Fruit fly (Drosophila melanogaster) whole organism, larva: ENCODE data around the gene CG46399.

ENCODE experiments used
- noc ChIP-seq: fragments of 200-800 bp; sonication (Bioruptor generic); optimal IDR thresholded peaks from 3 replicates; lab custom pipeline; 2019; ENCODE audit warnings: missing biosample characterization, mild to moderate bottlenecking, missing genetic modification characterization, moderate library complexity

Gene CG46399

DNA sequence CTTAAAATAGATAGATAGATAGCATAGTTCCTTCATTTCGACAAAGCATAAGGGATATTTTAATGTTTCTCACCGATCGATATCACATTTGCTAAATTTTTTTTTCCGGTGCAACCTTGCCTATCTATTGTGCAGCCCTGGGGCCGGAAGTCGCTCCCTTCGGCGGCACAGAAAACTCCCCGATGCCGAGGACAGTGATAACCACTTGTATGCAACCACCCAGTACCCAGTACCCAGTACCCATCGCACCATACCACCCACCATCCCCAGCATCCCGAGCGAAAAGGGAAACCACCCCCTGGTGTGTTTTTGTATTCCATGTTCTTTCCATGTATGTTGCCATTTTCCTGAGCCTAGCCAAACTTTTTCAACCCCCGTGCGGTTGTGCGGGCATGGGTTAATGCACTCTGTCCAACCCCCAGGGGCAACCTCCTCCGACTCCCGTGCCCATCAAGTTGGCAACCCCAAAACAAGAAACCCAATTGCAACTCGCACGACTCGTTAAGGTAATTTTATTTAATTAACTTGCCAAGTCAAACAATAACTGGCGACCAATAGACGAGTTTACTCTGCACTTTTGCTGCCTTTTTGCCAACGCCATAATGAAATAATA is 17.1 kb upstream of the CG46399 start:
- no peak for TF ChIP-seq noc (tag; lab: Kevin White, UChicago)

- no peak for TF ChIP-seq noc (tag; lab: Kevin White, UChicago)
These were observed 14.4 kb upstream of the CG46399 start, which contains the start of gene CG12539 for dm6 chrX:14844657-14845056. Gene CG12539 (minus strand): TSS chrX:14844757.

DNA sequence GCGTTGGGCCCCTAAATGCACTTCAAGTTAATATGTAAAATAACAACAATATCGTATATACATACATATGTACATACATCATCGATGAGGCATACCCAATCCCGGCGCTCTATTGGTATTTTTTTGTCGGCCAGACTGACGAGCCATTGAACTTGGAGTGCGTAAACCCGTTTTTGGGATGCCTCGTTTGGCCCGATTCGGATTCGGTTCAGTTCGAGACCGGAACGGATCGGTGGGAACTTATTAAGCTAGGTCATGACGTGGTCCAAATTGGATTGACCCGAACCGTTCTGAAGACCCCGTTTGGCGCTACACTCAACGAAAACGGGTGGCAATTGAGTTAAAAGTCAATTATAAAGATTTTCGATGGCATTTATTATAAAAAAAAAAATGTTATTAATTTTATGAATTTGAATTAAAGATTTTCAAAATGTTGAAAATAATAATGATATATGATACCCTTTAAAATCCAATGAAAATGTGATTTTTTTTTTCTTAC is 12.9 kb upstream of the CG46399 start:
- TF ChIP-seq noc (tag; lab: Kevin White, UChicago): no peak

DNA sequence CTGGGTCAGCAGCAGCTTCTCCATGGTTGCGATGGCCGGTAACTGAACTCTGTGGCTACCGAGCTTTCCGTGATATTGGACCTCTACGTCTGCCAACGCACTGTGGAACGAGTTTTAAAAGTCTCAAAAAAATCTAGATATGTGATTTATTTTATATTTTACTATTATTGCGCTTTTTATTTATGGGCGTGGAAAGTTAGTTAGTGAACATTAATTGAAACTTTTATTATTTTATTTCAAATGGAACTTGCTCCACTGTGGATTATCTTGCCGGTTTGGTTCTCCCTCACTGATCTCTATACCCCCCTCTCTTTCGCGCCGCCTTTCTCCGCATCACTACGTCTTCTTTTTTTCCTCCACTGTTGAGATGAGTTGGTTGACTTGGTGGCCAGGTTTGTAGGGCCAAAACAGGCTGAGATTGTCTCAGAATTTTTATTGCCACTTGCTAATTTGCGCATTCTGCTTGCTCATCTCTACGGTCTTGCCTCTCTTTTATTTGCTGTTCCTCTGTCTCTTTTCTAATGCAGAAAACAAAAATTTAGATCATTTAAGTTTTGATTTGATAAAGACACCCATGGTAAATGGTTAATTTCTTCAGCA is 10.2 kb upstream of the CG46399 start, which contains the start of gene CG9522:
Gene CG9522, minus strand, starts transcription at position 54 of the 600 bp plus-strand sequence.
- peak; percentile 78 for TF ChIP-seq noc (tag; lab: Kevin White, UChicago)

DNA sequence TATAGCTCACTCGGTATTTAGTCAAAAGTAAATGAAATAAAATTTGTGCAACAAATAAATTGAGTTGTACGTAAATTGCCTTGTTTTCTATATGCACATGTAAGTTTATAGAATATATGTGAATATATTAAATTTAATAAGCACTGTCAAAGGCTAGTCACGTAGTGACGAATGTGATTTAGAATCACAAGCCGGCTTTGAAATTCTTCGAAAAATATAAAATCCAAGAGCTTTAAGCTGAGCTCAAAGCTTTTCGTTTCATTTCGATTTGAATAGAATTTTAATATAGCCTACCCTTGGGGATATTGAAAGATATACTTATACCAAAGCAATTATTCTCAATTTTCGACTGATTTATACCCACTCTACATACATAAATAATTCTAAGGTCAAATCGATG is 9.0 kb upstream of the CG46399 start:
- TF ChIP-seq noc (tag; lab: Kevin White, UChicago): no peak

DNA sequence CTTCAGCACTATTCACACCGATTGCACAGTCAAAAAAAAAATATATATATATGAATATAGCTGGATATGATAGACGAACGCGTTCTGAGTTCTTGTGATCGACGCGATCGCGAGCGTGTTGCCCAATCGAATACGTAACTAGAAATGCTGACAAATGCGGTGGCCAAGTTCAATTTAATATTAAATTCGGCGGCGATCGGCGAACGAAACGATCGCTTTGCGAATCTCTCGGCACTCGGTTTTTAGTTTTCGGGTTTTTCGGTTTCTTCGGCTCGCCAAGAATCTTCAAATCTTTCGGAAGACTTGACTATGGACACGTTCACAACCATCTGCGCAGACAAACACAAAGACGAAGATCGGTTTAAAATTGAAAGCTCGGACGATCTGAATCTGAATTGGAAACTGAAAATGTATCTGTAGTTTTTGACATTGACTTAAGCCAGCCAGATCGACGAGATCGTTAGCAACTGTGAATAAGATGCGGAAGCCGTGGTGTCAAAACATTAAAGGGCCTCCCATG is 5.8 kb upstream of the CG46399 start, which contains the start of gene CG9521:
Gene CG9521, minus strand, starts transcription at position 117 of the 520 bp plus-strand sequence.
- no peak for TF ChIP-seq noc (tag; lab: Kevin White, UChicago)

- no peak for TF ChIP-seq noc (tag; lab: Kevin White, UChicago)
These were observed 2.8 kb upstream of the CG46399 start, which contains the start of gene CG9519 for dm6 chrX:14856261-14856660. Gene CG9519 (minus strand): TSS chrX:14856361.

- TF ChIP-seq noc (tag; lab: Kevin White, UChicago): no peak
These were observed 1.2 kb upstream of the CG46399 start for dm6 chrX:14857883-14858282.

- no peak for TF ChIP-seq noc (tag; lab: Kevin White, UChicago)
These were observed 3.4 kb downstream of the CG46399 start for dm6 chrX:14862494-14862893.

DNA sequence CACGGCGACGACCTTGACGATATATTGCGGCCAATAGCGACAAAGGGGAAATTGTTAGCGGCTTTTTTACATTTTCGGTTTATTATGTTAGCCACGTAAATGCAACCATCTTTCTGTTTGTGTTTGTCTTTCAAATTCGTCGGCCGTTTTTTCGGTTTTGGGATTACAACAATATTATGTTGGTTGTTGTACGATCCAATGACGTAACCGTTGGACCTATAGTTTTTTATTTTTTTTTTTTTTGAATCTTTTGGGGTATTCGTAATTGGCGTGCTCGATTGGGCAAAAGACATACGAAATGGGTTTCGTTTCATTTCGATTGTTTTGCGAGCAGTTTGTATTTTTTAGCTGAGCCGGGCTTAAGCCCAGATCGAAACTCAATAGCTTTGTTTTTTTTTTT is 7.9 kb downstream of the CG46399 start:
- no peak for TF ChIP-seq noc (tag; lab: Kevin White, UChicago)

dm6 chrX:14868414-14868813 is 9.4 kb downstream of the CG46399 start:
- no peak for TF ChIP-seq noc (tag; lab: Kevin White, UChicago)

- no peak for TF ChIP-seq noc (tag; lab: Kevin White, UChicago)
These were observed 12.0 kb downstream of the CG46399 start, which contains the start of gene CG9518 for dm6 chrX:14871028-14871427. Gene CG9518 (minus strand): TSS chrX:14871181.

dm6 chrX:14878917-14879316 is 19.9 kb downstream of the CG46399 start:
- no peak for TF ChIP-seq noc (tag; lab: Kevin White, UChicago)

DNA sequence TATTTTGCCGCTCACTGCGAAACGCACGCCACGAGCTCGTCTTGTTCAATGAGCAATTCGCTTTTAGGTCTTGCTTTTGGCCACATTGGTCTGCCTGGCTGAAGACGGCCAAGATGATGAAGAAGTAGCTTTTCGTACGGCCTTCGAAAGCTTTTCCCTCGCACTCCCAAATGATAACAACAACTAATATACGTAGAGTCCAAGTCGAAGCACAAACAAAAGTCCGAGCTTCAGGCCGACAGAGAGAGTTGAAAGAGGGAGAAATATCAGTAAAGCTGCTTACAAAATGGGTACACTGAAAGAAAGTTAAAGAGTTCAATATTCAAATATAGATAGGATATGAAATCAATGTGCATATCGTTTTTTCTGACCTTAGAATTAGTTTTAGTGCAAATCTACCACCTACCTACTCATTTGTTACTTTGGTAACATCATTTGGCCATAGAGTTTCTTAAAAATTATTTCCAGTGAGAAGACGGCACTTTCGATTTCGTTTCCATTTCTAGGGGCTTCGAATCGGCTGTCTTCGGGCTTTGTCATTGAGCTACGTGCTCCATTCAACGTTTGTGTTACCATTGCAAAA is 23.6 kb downstream of the CG46399 start, which contains the start of the genes CG45064 and CG45065:
Gene CG45064, minus strand, starts transcription at position 51 of the 583 bp plus-strand sequence.
Gene CG45065, minus strand, starts transcription at position 51 of the 583 bp plus-strand sequence.
- TF ChIP-seq noc (tag; lab: Kevin White, UChicago): peak; percentile 89

dm6 chrX:14883993-14884392 is 24.9 kb downstream of the CG46399 start:
- TF ChIP-seq noc (tag; lab: Kevin White, UChicago): no peak

DNA sequence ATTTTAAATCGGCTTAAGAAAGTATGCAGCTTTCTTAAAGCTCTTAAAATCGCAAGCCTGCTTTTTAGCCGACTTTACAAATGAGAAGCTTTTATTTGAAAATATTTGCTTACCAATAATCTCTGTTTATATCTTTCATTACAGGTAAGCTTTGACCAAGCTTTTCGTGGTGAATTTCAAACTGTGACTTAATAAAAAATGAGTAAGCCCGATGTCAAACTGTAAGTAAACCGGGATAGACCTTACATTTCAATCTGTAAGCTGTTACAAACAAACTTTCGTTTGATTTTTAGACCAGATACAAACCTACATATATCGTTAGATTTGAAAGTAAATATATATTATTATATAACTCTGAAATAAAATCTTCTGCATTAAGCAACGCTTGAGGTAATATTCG is 26.5 kb downstream of the CG46399 start:
- no peak for TF ChIP-seq noc (tag; lab: Kevin White, UChicago)
